Fruit fly (Drosophila melanogaster) whole organism, embryonic: ENCODE results near the gene Cpr66Cb.

Experiments used
- B-H2 ChIP-seq: fragments of 200-800 bp; sonication (Bioruptor generic); optimal IDR thresholded peaks from 2 replicates; lab custom pipeline; 2018; ENCODE audit warnings: missing biosample characterization, mild to moderate bottlenecking, missing genetic modification characterization
- CG10654 ChIP-seq: fragments of 200-800 bp; sonication (Bioruptor generic); optimal IDR thresholded peaks from 2 replicates; lab custom pipeline; 2016; ENCODE audit warnings: missing biosample characterization, missing genetic modification characterization
- CG10979 ChIP-seq: fragments of 200-800 bp; sonication (Bioruptor generic); optimal IDR thresholded peaks from 2 replicates; lab custom pipeline; 2018; ENCODE audit warnings: missing biosample characterization, mild to moderate bottlenecking, missing genetic modification characterization, moderate library complexity
- CG11085 ChIP-seq: fragments of 200-800 bp; sonication (Bioruptor generic); IDR thresholded peaks from 2 replicates; pipeline ENCODE4 v1.3.6; 2022; ENCODE audit warnings: missing biosample characterization, missing genetic modification characterization
- CG12769 ChIP-seq: fragments of 200-800 bp; sonication (Bioruptor generic); optimal IDR thresholded peaks from 2 replicates; lab custom pipeline; 2019; ENCODE audit warnings: missing biosample characterization, mild to moderate bottlenecking, missing genetic modification characterization, moderate library complexity
- CG13296 ChIP-seq: fragments of 200-800 bp; sonication (Bioruptor generic); optimal IDR thresholded peaks from 3 replicates; lab custom pipeline; 2018; ENCODE audit warnings: missing biosample characterization, mild to moderate bottlenecking, missing genetic modification characterization
- CG14667 ChIP-seq: fragments of 200-800 bp; sonication (Bioruptor generic); IDR thresholded peaks from 2 replicates; pipeline ENCODE4 v1.3.6; 2022; ENCODE audit warnings: missing biosample characterization, missing genetic modification characterization
- CG2889 ChIP-seq: fragments of 200-800 bp; sonication (Bioruptor generic); IDR thresholded peaks from 3 replicates; pipeline ENCODE4 v1.3.6; 2022; ENCODE audit warnings: missing biosample characterization, missing genetic modification characterization
- CG31224 ChIP-seq: fragments of 200-800 bp; sonication (Bioruptor generic); IDR thresholded peaks from 2 replicates; pipeline ENCODE4 v1.3.6; 2022; ENCODE audit warnings: missing biosample characterization, missing genetic modification characterization
- CG32772 ChIP-seq: fragments of 200-800 bp; sonication (Bioruptor generic); IDR thresholded peaks from 2 replicates; pipeline ENCODE4 v1.3.6; 2022; ENCODE audit warnings: missing biosample characterization, missing genetic modification characterization
- CG33557 ChIP-seq: fragments of 200-800 bp; sonication (Bioruptor generic); optimal IDR thresholded peaks from 2 replicates; lab custom pipeline; 2019; ENCODE audit warnings: missing biosample characterization, mild to moderate bottlenecking, missing genetic modification characterization, moderate library complexity
- CG3847 ChIP-seq: fragments of 200-800 bp; sonication (Bioruptor generic); IDR thresholded peaks from 2 replicates; pipeline ENCODE4 v1.3.6; 2022; ENCODE audit warnings: missing biosample characterization, missing genetic modification characterization
- CG7271 ChIP-seq: fragments of 200-800 bp; sonication (Bioruptor generic); optimal IDR thresholded peaks from 2 replicates; lab custom pipeline; 2018; ENCODE audit warnings: missing biosample characterization, mild to moderate bottlenecking, missing genetic modification characterization, moderate library complexity
- CG8944 ChIP-seq: fragments of 200-800 bp; sonication (Bioruptor generic); optimal IDR thresholded peaks from 3 replicates; lab custom pipeline; 2016; ENCODE audit warnings: missing biosample characterization, missing genetic modification characterization
- CoRest ChIP-seq: fragments of 200-800 bp; sonication (Bioruptor generic); optimal IDR thresholded peaks from 3 replicates; lab custom pipeline; 2018; ENCODE audit warnings: missing biosample characterization, mild to moderate bottlenecking, missing genetic modification characterization, moderate library complexity
- Gug ChIP-seq: fragments of 200-800 bp; sonication (Bioruptor generic); IDR thresholded peaks from 4 replicates; pipeline ENCODE4 v1.3.6; 2022; ENCODE audit warnings: missing biosample characterization, missing genetic modification characterization
- HLH54F ChIP-seq: fragments of 200-800 bp; sonication (Bioruptor generic); optimal IDR thresholded peaks from 3 replicates; lab custom pipeline; 2016; ENCODE audit warnings: missing biosample characterization, missing genetic modification characterization
- Hand ChIP-seq: fragments of 200-800 bp; sonication (Bioruptor generic); optimal IDR thresholded peaks from 2 replicates; lab custom pipeline; 2017; ENCODE audit warnings: mild to moderate bottlenecking, missing biosample characterization, missing genetic modification reagents, missing genetic modification characterization
- Hey ChIP-seq: fragments of 200-800 bp; sonication (Bioruptor generic); optimal IDR thresholded peaks from 3 replicates; lab custom pipeline; 2018; ENCODE audit warnings: missing biosample characterization, mild to moderate bottlenecking, missing genetic modification characterization
- Lhr ChIP-seq: fragments of 200-800 bp; sonication (Bioruptor generic); optimal IDR thresholded peaks from 3 replicates; lab custom pipeline; 2017; ENCODE audit warnings: mild to moderate bottlenecking, missing biosample characterization, missing genetic modification reagents, missing genetic modification characterization
- Neu2 ChIP-seq: fragments of 200-800 bp; sonication (Bioruptor generic); optimal IDR thresholded peaks from 3 replicates; lab custom pipeline; 2016; ENCODE audit warnings: missing biosample characterization, missing genetic modification characterization, borderline replicate concordance
- Pdp1 ChIP-seq, 2 experiments: fragments of 200-800 bp; sonication (Bioruptor generic); optimal IDR thresholded peaks; 3 replicates each; lab custom pipeline; 2016; ENCODE audit warnings: missing biosample characterization in 2 of 2, missing genetic modification characterization in 2 of 2, mild to moderate bottlenecking in 1 of 2, moderate library complexity in 1 of 2
- Trl ChIP-seq, 3 experiments: fragments of >200 bp in 2 of 3; fragments of 200-800 bp in 1 of 3; sonication (Bioruptor generic) in 1 of 3; optimal IDR thresholded peaks; 2 replicates in 1 of 3; 3 replicates in 2 of 3; lab custom pipeline; 2016 to 2017; ENCODE audit warnings: missing biosample characterization in 1 of 3, missing genetic modification characterization in 1 of 3
- abd-A ChIP-seq: fragments of 200-800 bp; sonication (Bioruptor generic); optimal IDR thresholded peaks from 3 replicates; lab custom pipeline; 2019; ENCODE audit warnings: missing biosample characterization, mild to moderate bottlenecking, missing genetic modification characterization, moderate library complexity
- bcd ChIP-seq: fragments of 200-800 bp; sonication (Bioruptor generic); optimal IDR thresholded peaks from 2 replicates; lab custom pipeline; 2017; ENCODE audit warnings: missing biosample characterization, mild to moderate bottlenecking, missing genetic modification characterization
- chinmo ChIP-seq: fragments of 200-800 bp; sonication (Bioruptor generic); IDR thresholded peaks from 4 replicates; pipeline ENCODE4 v1.3.6; 2022; ENCODE audit warnings: missing biosample characterization, missing genetic modification characterization; ENCODE audit not compliant: partially characterized antibody
- dan ChIP-seq: fragments of 200-800 bp; sonication (Bioruptor generic); IDR thresholded peaks from 2 replicates; pipeline ENCODE4 v1.3.6; 2022; ENCODE audit warnings: missing biosample characterization, missing genetic modification characterization
- dmrt99B ChIP-seq: fragments of 200-800 bp; sonication (Bioruptor generic); optimal IDR thresholded peaks from 2 replicates; lab custom pipeline; 2018; ENCODE audit warnings: missing biosample characterization, mild to moderate bottlenecking, missing genetic modification characterization, moderate library complexity
- emc ChIP-seq: fragments of 200-800 bp; sonication (Bioruptor generic); optimal IDR thresholded peaks from 2 replicates; lab custom pipeline; 2016; ENCODE audit warnings: missing biosample characterization, missing genetic modification characterization
- en ChIP-seq: fragments of 200-800 bp; sonication (Bioruptor generic); optimal IDR thresholded peaks from 2 replicates; lab custom pipeline; 2016; ENCODE audit warnings: missing biosample characterization, missing genetic modification characterization
- gro ChIP-seq: fragments of 200-800 bp; sonication (Bioruptor generic); optimal IDR thresholded peaks from 2 replicates; lab custom pipeline; 2016; ENCODE audit warnings: missing biosample characterization, missing genetic modification characterization
- hth ChIP-seq: fragments of >200 bp; optimal IDR thresholded peaks from 2 replicates; lab custom pipeline; 2017; ENCODE audit warnings: inconsistent platforms
- lbe ChIP-seq: fragments of 200-800 bp; sonication (Bioruptor generic); optimal IDR thresholded peaks from 2 replicates; lab custom pipeline; 2016; ENCODE audit warnings: missing biosample characterization, mild to moderate bottlenecking, missing genetic modification characterization
- lmd ChIP-seq: fragments of 200-800 bp; sonication (Bioruptor generic); IDR thresholded peaks from 2 replicates; pipeline ENCODE4 v1.3.6; 2022; ENCODE audit warnings: missing biosample characterization, missing genetic modification characterization
- nmo ChIP-seq: fragments of 200-800 bp; sonication (Bioruptor generic); optimal IDR thresholded peaks from 2 replicates; lab custom pipeline; 2018; ENCODE audit warnings: missing biosample characterization, mild to moderate bottlenecking, missing genetic modification characterization, moderate library complexity
- oc ChIP-seq: fragments of 200-800 bp; sonication (Bioruptor generic); optimal IDR thresholded peaks from 2 replicates; lab custom pipeline; 2018; ENCODE audit warnings: missing biosample characterization, mild to moderate bottlenecking, missing genetic modification characterization, moderate library complexity
- peb ChIP-seq: fragments of 200-800 bp; sonication (Bioruptor generic); IDR thresholded peaks from 2 replicates; pipeline ENCODE4 v1.3.6; 2022; ENCODE audit warnings: missing biosample characterization, missing genetic modification characterization
- pfk ChIP-seq: fragments of 200-800 bp; sonication (Bioruptor generic); optimal IDR thresholded peaks from 2 replicates; lab custom pipeline; 2018; ENCODE audit warnings: missing biosample characterization, mild to moderate bottlenecking, missing genetic modification characterization, moderate library complexity
- pros ChIP-seq: fragments of 200-800 bp; sonication (Bioruptor generic); optimal IDR thresholded peaks from 3 replicates; lab custom pipeline; 2019; ENCODE audit warnings: missing biosample characterization, mild to moderate bottlenecking, missing genetic modification characterization, moderate library complexity
- row ChIP-seq: fragments of 200-800 bp; sonication (Bioruptor generic); IDR thresholded peaks from 3 replicates; pipeline ENCODE4 v1.3.6; 2022; ENCODE audit warnings: missing biosample characterization, missing genetic modification characterization
- sr ChIP-seq: fragments of 200-800 bp; sonication (Bioruptor generic); IDR thresholded peaks from 3 replicates; pipeline ENCODE4 v1.3.6; 2022; ENCODE audit warnings: missing biosample characterization, missing genetic modification characterization
- vvl ChIP-seq: fragments of 200-800 bp; sonication (Bioruptor generic); IDR thresholded peaks from 2 replicates; pipeline ENCODE4 v1.3.6; 2022; ENCODE audit warnings: missing biosample characterization, missing genetic modification characterization

Cpr66Cb gene

DNA sequence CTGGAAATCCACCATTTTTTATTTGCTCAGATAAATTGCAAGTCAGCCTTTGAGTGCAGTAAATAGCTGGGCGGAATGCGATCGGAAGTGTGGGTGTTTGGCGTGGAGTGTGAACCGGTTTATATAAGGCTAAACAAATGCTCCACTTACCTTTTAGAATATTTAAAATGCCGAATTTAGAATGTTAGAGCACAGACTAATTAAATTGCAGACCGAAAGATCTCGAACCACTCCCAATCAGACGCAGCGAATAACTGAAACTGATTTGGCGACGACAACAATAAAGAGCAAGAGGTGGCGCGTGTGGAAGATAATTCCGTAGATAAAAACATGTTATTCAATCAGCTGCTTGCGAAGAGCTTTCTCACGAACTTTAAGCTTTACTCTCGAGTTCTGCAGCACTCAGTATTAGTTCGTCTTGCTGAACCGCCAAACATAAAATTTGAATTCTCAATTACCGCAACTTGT is 24.2 kb downstream of the Cpr66Cb start, which contains the start of gene Idh (continued):
- no peak for TF ChIP-seq Lhr (GFP tag; lab: Kevin White, UChicago)
- peak; percentile 80; the same call in 2 of the 4 replicates for TF ChIP-seq chinmo (GFP tag; lab: Robert Waterston, UW)
- TF ChIP-seq Hand (GFP tag; lab: Kevin White, UChicago), result peak; percentile 54
- peak; percentile 56 for TF ChIP-seq CG13296 (GFP tag; lab: Kevin White, UChicago)
- peak; percentile 40 for TF ChIP-seq B-H2 (GFP tag; lab: Kevin White, UChicago)
- no peak for TF ChIP-seq CG8944 (GFP tag; lab: Kevin White, UChicago)
- peak in 1 of 2 experiments; percentile 100 for TF ChIP-seq Pdp1 (GFP tag; optimal IDR thresholded peaks at IDR 0.05; lab: Kevin White, UChicago)
- TF ChIP-seq HLH54F (GFP tag; lab: Kevin White, UChicago), result no peak
- no peak for TF ChIP-seq emc (GFP tag; lab: Kevin White, UChicago)
- no peak for TF ChIP-seq Trl (optimal IDR thresholded peaks at IDR 0.05; lab: Kevin White, UChicago)
- TF ChIP-seq Trl (GFP tag; optimal IDR thresholded peaks at IDR 0.05; lab: Kevin White, UChicago), result no peak
- TF ChIP-seq bcd (GFP tag; lab: Kevin White, UChicago), result no peak
- no peak for TF ChIP-seq row
- TF ChIP-seq dmrt99B (tag; lab: Kevin White, UChicago), result peak; percentile 21
- no peak for TF ChIP-seq lmd (GFP tag; lab: Robert Waterston, UW)
- TF ChIP-seq pfk (GFP tag; lab: Kevin White, UChicago), result no peak
- TF ChIP-seq peb, result no peak
- no peak for TF ChIP-seq en
- no peak for TF ChIP-seq CG10979 (tag; lab: Kevin White, UChicago)
- no peak for TF ChIP-seq lbe
- peak; percentile 72 for TF ChIP-seq gro (GFP tag; lab: Kevin White, UChicago)
- TF ChIP-seq Neu2 (GFP tag; lab: Kevin White, UChicago), result no peak
- TF ChIP-seq hth (lab: Kevin White, UChicago), result no peak
- TF ChIP-seq CG7271 (tag; lab: Kevin White, UChicago), result no peak
- no peak for TF ChIP-seq CG10654 (GFP tag; lab: Kevin White, UChicago)
- no peak for TF ChIP-seq CG33557
- no peak for TF ChIP-seq CoRest (tag; lab: Kevin White, UChicago)
- TF ChIP-seq Hey (tag; lab: Kevin White, UChicago), result peak; percentile 42
- TF ChIP-seq CG11085 (GFP tag; lab: Robert Waterston, UW), result no peak
- TF ChIP-seq CG32772, result no peak
- TF ChIP-seq CG31224 (GFP tag; lab: Robert Waterston, UW), result no peak
- no peak for TF ChIP-seq nmo (GFP tag; lab: Kevin White, UChicago)

DNA sequence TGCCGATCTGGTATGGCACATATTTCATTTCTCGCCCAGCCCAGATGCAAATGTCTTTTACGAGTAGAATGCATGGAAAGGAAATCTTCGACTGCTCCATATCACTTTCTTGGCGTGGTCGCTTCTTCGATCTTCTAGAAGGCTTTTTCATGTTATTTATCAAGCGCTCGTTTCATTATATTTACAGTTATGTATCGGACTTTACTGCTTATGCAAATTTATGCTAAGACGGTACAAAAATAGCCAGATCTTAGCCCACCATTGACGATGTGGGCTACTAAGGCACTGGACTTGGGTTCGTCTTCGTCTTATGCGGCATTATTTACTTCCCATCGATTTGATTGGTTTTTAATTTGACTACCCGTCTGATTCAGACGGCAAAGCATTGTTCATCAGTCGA is 26.8 kb downstream of the Cpr66Cb start:
- TF ChIP-seq CG12769 (peak; percentile 39), CG2889 (GFP tag; lab: Robert Waterston, UW) (no peak), abd-A (tag; lab: Kevin White, UChicago) (peak; percentile 55), dan (GFP tag; lab: Robert Waterston, UW) (no peak), Gug (GFP tag; lab: Robert Waterston, UW) (no peak), Hand (GFP tag; lab: Kevin White, UChicago) (no peak), vvl (peak; percentile 76), CG3847 (GFP tag; lab: Robert Waterston, UW) (no peak), oc (peak; percentile 78), sr (GFP tag; lab: Robert Waterston, UW) (0 out of 3 replicates have a peak, but pooled peaks have one; percentile 37), pros (GFP tag; lab: Kevin White, UChicago) (peak; percentile 97), CG14667 (GFP tag; lab: Robert Waterston, UW) (no peak)
